Worm (Caenorhabditis elegans) whole organism, early embryonic: ENCODE results near the gene srh-177.

Experiments used
- B0310.2 ChIP-seq: sonication (generic microtip); optimal IDR thresholded peaks from 2 replicates; lab custom pipeline; 2016; ENCODE audit warnings: mild to moderate bottlenecking, missing genetic modification characterization, missing compliant biosample characterization
- F13C5.2 ChIP-seq: sonication (generic microtip); optimal IDR thresholded peaks from 2 replicates; lab custom pipeline; 2017; ENCODE audit warnings: mild to moderate bottlenecking, missing genetic modification characterization, inconsistent platforms, missing compliant biosample characterization
- aly-1 ChIP-seq: sonication (generic microtip); optimal IDR thresholded peaks from 2 replicates; lab custom pipeline; 2016; ENCODE audit warnings: missing genetic modification characterization, missing compliant biosample characterization
- ama-1 ChIP-seq: fragments of 150-350 bp; optimal IDR thresholded peaks from 2 replicates; lab custom pipeline; 2014
- ceh-13 ChIP-seq: fragments of 200-800 bp; sonication (Bioruptor generic); optimal IDR thresholded peaks from 2 replicates; lab custom pipeline; 2018; ENCODE audit warnings: mild to moderate bottlenecking, missing genetic modification characterization, missing compliant biosample characterization
- ceh-36 ChIP-seq: sonication (generic microtip); optimal IDR thresholded peaks from 2 replicates; lab custom pipeline; 2016; ENCODE audit warnings: missing genetic modification characterization, inconsistent platforms, missing compliant biosample characterization
- ets-7 ChIP-seq: sonication (generic microtip); optimal IDR thresholded peaks from 2 replicates; lab custom pipeline; 2016; ENCODE audit warnings: missing genotype, missing genetic modification characterization, missing compliant biosample characterization
- flt-1 ChIP-seq: fragments of 200-800 bp; sonication (Bioruptor generic); IDR thresholded peaks from 2 replicates; pipeline ENCODE4 v1.3.6; 2022; ENCODE audit warnings: missing genetic modification characterization, missing compliant biosample characterization
- hmbx-1 ChIP-seq: sonication (generic microtip); optimal IDR thresholded peaks from 2 replicates; lab custom pipeline; 2016; ENCODE audit warnings: mild to moderate bottlenecking, missing genetic modification characterization, missing compliant biosample characterization
- hmg-4 ChIP-seq: fragments of 200-800 bp; sonication (Bioruptor generic); optimal IDR thresholded peaks from 2 replicates; lab custom pipeline; 2018; ENCODE audit warnings: mild to moderate bottlenecking, missing genetic modification characterization, missing compliant biosample characterization
- hnd-1 ChIP-seq: sonication (generic microtip); optimal IDR thresholded peaks from 2 replicates; lab custom pipeline; 2016; ENCODE audit warnings: missing genetic modification characterization, missing compliant biosample characterization
- pes-1 ChIP-seq: fragments of 200-800 bp; sonication (Bioruptor generic); IDR thresholded peaks from 2 replicates; pipeline ENCODE4 v1.3.6; 2022; ENCODE audit warnings: missing genetic modification reagents, missing genetic modification characterization, missing compliant biosample characterization
- scrt-1 ChIP-seq: fragments of 200-800 bp; sonication (Bioruptor generic); IDR thresholded peaks from 2 replicates; pipeline ENCODE4 v1.3.6; 2022; ENCODE audit warnings: missing genetic modification characterization, missing compliant biosample characterization
- sea-1 ChIP-seq: fragments of 200-800 bp; sonication (Bioruptor generic); conservative IDR thresholded peaks from 2 replicates; pipeline ENCODE4 v1.3.6; 2022; ENCODE audit warnings: missing genetic modification characterization, missing compliant biosample characterization
- tbx-11 ChIP-seq: fragments of 200-800 bp; sonication (Bioruptor generic); IDR thresholded peaks from 2 replicates; pipeline ENCODE4 v1.3.6; 2022; ENCODE audit warnings: missing genetic modification characterization, missing compliant biosample characterization
- tbx-37 ChIP-seq: fragments of 200-800 bp; sonication (Bioruptor generic); conservative IDR thresholded peaks from 2 replicates; pipeline ENCODE4 v1.3.6; 2022; ENCODE audit warnings: missing genetic modification reagents, missing genetic modification characterization, missing compliant biosample characterization
- tra-4 ChIP-seq: sonication (generic microtip); optimal IDR thresholded peaks from 2 replicates; lab custom pipeline; 2017; ENCODE audit warnings: missing genetic modification characterization, missing compliant biosample characterization

Gene srh-177

ce11 chrV:20387415-20387814, 18.4 kb upstream of the srh-177 start, which contains the start of gene F53H2.1:
Gene F53H2.1 (plus strand): TSS chrV:20387715.
- TF ChIP-seq tbx-37 (GFP tag; lab: Robert Waterston, UW) (no peak), scrt-1 (no peak), sea-1 (GFP tag; lab: Robert Waterston, UW) (no peak), tbx-11 (GFP tag; lab: Robert Waterston, UW) (no peak), hmg-4 (no peak), hmbx-1 (tag; lab: Kevin White, UChicago) (no peak), ceh-13 (GFP tag; lab: Kevin White, UChicago) (no peak), B0310.2 (no peak), ets-7 (no peak), ceh-36 (tag; lab: Kevin White, UChicago) (no peak), aly-1 (no peak), ama-1 (lab: Kevin White, UChicago) (no peak)

ce11 chrV:20386942-20387341, 17.9 kb upstream of the srh-177 start, which contains the start of gene K02E2.7:
Gene K02E2.7 (minus strand): TSS chrV:20387042.
- TF ChIP-seq pes-1, result no peak
- no peak for TF ChIP-seq hmbx-1 (tag; lab: Kevin White, UChicago)
- TF ChIP-seq ama-1 (lab: Kevin White, UChicago), result no peak
- TF ChIP-seq scrt-1, result no peak
- no peak for TF ChIP-seq tbx-11 (GFP tag; lab: Robert Waterston, UW)
- TF ChIP-seq ceh-36 (tag; lab: Kevin White, UChicago), result no peak

DNA sequence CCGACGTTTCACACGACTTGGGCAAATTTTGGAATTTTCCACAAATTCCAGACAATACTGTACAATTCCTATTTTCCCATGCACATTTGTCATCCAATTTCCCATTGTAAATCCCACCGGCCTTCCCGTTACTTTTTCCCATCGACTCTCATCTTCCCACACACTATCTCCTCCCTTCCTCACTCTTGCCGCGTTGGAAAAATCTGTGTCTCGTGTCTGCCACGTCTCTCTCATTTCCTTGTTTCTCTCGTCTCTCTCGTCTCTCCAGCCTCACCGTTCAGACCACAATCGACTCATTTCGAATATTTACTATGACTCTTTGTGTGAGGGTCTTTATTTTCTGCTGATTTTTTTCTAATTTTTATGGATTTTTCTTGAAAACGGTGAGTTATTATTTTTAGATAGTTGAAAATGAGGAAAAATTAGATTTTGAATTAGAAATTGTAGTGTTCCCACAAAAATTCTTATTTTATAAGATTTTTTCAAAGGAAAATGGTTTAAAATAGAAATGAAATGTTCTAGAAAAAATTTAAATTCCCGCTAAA, 14.1 kb upstream of the srh-177 start, which contains the start of gene K02E2.11:
Gene K02E2.11 (plus strand): TSS at position 251 of the 545 bp plus-strand sequence.
- peak; percentile 3 for TF ChIP-seq hmg-4
- no peak for TF ChIP-seq tra-4 (tag; lab: Kevin White, UChicago)
- TF ChIP-seq F13C5.2, result peak; percentile 69

- TF ChIP-seq B0310.2 (no peak), tbx-37 (GFP tag; lab: Robert Waterston, UW) (no peak), sea-1 (GFP tag; lab: Robert Waterston, UW) (no peak), F13C5.2 (peak; percentile 13), ceh-13 (GFP tag; lab: Kevin White, UChicago) (no peak), flt-1 (GFP tag; lab: Robert Waterston, UW) (no peak), hmg-4 (no peak), ceh-36 (tag; lab: Kevin White, UChicago) (no peak)
Observed at ce11 chrV:20380320-20380719, 11.3 kb upstream of the srh-177 start, which contains the start of gene K02E2.6. Gene K02E2.6 (plus strand): TSS chrV:20380561.

ce11 chrV:20376070-20376469, 7.0 kb upstream of the srh-177 start:
- TF ChIP-seq hnd-1 (tag; lab: Kevin White, UChicago) (no peak), ceh-36 (tag; lab: Kevin White, UChicago) (no peak), sea-1 (GFP tag; lab: Robert Waterston, UW) (no peak), tbx-37 (GFP tag; lab: Robert Waterston, UW) (no peak), scrt-1 (no peak), tbx-11 (GFP tag; lab: Robert Waterston, UW) (no peak), B0310.2 (no peak), F13C5.2 (no peak), aly-1 (no peak), ets-7 (no peak), hmbx-1 (tag; lab: Kevin White, UChicago) (no peak), flt-1 (GFP tag; lab: Robert Waterston, UW) (no peak), ama-1 (lab: Kevin White, UChicago) (no peak)

- TF ChIP-seq ets-7 (no peak), ama-1 (lab: Kevin White, UChicago) (no peak), hnd-1 (tag; lab: Kevin White, UChicago) (no peak), ceh-13 (GFP tag; lab: Kevin White, UChicago) (no peak), flt-1 (GFP tag; lab: Robert Waterston, UW) (no peak), tbx-11 (GFP tag; lab: Robert Waterston, UW) (no peak), tbx-37 (GFP tag; lab: Robert Waterston, UW) (no peak), hmg-4 (no peak), sea-1 (GFP tag; lab: Robert Waterston, UW) (no peak), aly-1 (no peak), pes-1 (no peak), tra-4 (tag; lab: Kevin White, UChicago) (no peak), B0310.2 (no peak), ceh-36 (tag; lab: Kevin White, UChicago) (no peak)
Observed at ce11 chrV:20375236-20375635, 6.2 kb upstream of the srh-177 start, which contains the start of gene ins-35. Gene ins-35 (plus strand): TSS chrV:20375536.

DNA sequence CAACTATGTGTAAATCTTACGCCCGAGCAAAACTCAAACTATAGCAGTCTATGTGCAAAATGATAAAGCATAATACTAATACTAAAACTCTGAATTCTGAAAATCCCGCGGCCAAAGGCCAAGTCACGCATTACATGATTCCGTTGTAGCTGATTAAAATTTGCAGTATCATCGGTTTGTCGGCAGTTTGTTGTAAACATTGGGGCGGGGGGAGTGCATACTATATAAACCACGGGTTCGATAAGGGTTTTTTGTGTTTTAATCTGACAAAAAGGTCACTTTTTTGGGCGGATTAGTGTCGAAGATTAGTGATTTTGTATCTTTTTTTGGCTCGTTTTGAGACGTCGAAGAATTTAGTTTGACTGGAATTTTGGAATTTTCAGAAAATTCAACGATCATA, 5.4 kb upstream of the srh-177 start:
- no peak for TF ChIP-seq scrt-1
- no peak for TF ChIP-seq ceh-13 (GFP tag; lab: Kevin White, UChicago)
- no peak for TF ChIP-seq ceh-36 (tag; lab: Kevin White, UChicago)
- no peak for TF ChIP-seq tra-4 (tag; lab: Kevin White, UChicago)
- no peak for TF ChIP-seq ets-7

DNA sequence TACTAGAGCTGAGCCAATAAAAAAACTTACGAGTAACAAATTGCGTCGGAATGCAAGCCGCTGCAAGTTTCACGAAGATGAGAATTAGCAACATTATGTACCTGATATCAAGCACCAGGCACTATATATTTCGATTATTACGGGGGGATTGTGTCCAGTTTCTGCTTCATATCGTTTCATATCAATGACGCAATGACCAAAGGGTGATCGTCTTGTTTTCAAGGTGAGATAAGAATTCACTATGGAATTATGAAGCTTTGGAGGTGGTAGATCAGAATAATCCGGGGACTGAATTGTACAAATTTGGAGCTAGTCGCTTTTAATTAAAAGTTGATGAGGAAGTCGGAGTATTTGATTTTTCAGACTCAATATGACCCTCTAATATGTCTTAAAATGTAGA, 2.2 kb downstream of the srh-177 start, which contains the start of gene K02E2.8:
Gene K02E2.8 (minus strand): TSS at position 101 of the 400 bp plus-strand sequence.
- TF ChIP-seq tbx-11 (GFP tag; lab: Robert Waterston, UW), result no peak
- no peak for TF ChIP-seq sea-1 (GFP tag; lab: Robert Waterston, UW)
- TF ChIP-seq F13C5.2, result no peak
- TF ChIP-seq flt-1 (GFP tag; lab: Robert Waterston, UW), result no peak
